Worm (Caenorhabditis elegans) whole organism, young adult: ENCODE measurements around the gene D2023.3.
A peak's percentile ranks its signal among the peaks of the same experiment; 100 is the strongest.

ENCODE experiments used
- B0019.2 ChIP-seq: fragments of 200-800 bp; sonication (Bioruptor generic); conservative IDR thresholded peaks from 2 replicates; pipeline ENCODE4 v1.3.6; 2022; ENCODE audit warnings: missing genetic modification reagents, missing genetic modification characterization, missing compliant biosample characterization
- B0336.3 ChIP-seq: fragments of 200-800 bp; sonication (Bioruptor generic); IDR thresholded peaks from 2 replicates; pipeline ENCODE4 v1.3.6; 2022; ENCODE audit warnings: missing genetic modification characterization, missing compliant biosample characterization
- ceh-58 ChIP-seq: fragments of 200-800 bp; sonication (Bioruptor generic); IDR thresholded peaks from 2 replicates; pipeline ENCODE4 v1.3.6; 2022; ENCODE audit warnings: missing genetic modification characterization, missing compliant biosample characterization
- egrh-3 ChIP-seq: fragments of 200-800 bp; sonication (Bioruptor generic); IDR thresholded peaks from 2 replicates; pipeline ENCODE4 v1.3.6; 2022; ENCODE audit warnings: missing genetic modification reagents, missing genetic modification characterization, missing compliant biosample characterization
- ets-4 ChIP-seq: fragments of 200-800 bp; sonication (Bioruptor generic); optimal IDR thresholded peaks from 2 replicates; lab custom pipeline; 2018; ENCODE audit warnings: mild to moderate bottlenecking, missing genetic modification characterization, missing compliant biosample characterization
- him-1 ChIP-seq: sonication (generic microtip); optimal IDR thresholded peaks from 2 replicates; lab custom pipeline; 2016; ENCODE audit warnings: missing genotype, missing genetic modification reagents, missing genetic modification characterization, missing compliant biosample characterization
- lin-26 ChIP-seq: fragments of 200-800 bp; sonication (Bioruptor generic); IDR thresholded peaks from 2 replicates; pipeline ENCODE4 v1.3.6; 2022; ENCODE audit warnings: missing genetic modification reagents, missing genetic modification characterization, missing compliant biosample characterization
- lir-1 ChIP-seq: fragments of 200-800 bp; sonication (Bioruptor generic); conservative IDR thresholded peaks from 2 replicates; pipeline ENCODE4 v1.3.6; 2022; ENCODE audit warnings: missing genetic modification reagents, missing genetic modification characterization, missing compliant biosample characterization
- nhr-27 ChIP-seq: fragments of 200-800 bp; sonication (Bioruptor generic); optimal IDR thresholded peaks from 2 replicates; lab custom pipeline; 2018; ENCODE audit warnings: mild to moderate bottlenecking, missing genetic modification characterization, moderate library complexity, missing compliant biosample characterization
- nhr-90 ChIP-seq: sonication (generic microtip); optimal IDR thresholded peaks from 2 replicates; lab custom pipeline; 2016; ENCODE audit warnings: missing genotype, mild to moderate bottlenecking, missing genetic modification characterization, missing compliant biosample characterization
- pha-4 ChIP-seq: fragments of 150-350 bp; sonication (generic microtip); optimal IDR thresholded peaks from 2 replicates; lab custom pipeline; 2014; ENCODE audit warnings: missing biosample characterization, missing genetic modification reagents, missing genetic modification characterization
- unc-62 ChIP-seq: fragments of 150-350 bp; optimal IDR thresholded peaks from 2 replicates; lab custom pipeline; 2014; ENCODE audit warnings: missing biosample characterization, missing genetic modification reagents, missing genetic modification characterization
- ztf-22 ChIP-seq: fragments of 200-800 bp; sonication (Bioruptor generic); optimal IDR thresholded peaks from 2 replicates; lab custom pipeline; 2018; ENCODE audit warnings: mild to moderate bottlenecking, missing genetic modification characterization, moderate library complexity, missing compliant biosample characterization
- ztf-26 ChIP-seq: sonication (generic microtip); optimal IDR thresholded peaks from 2 replicates; lab custom pipeline; 2017; ENCODE audit warnings: missing genetic modification characterization, missing compliant biosample characterization

DNA sequence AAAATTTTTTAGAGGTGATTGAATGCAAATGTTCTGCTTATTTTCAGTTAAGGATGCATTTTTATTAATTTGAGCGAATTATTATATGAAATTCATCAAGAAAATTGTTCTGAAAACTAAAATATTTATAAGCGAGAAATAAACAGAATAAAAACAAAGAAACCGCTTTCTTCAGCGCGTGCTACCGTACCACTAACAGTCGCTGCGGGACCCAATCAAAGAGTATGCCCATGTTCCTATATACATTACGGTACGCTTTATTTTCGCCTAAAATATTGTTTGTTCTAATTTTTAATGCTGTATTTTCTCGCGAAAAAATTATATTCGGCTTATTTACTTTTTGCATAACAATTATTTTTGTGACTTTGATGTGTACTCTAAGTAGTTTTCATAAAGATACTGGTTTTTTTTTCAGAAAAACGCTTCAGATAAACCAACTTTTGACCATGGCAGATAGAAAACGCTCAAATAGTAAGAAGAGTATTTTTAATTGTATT is 24.0 kb downstream of the D2023.3 start, which contains the start of gene F55A11.8:
- TF ChIP-seq B0019.2 (GFP tag; lab: Robert Waterston, UW) (no peak), ceh-58 (GFP tag; lab: Robert Waterston, UW) (no peak), nhr-90 (no peak), ztf-26 (no peak), lir-1 (no peak), ets-4 (GFP tag; lab: Kevin White, UChicago) (no peak), ztf-22 (GFP tag; lab: Kevin White, UChicago) (no peak), unc-62 (no peak), egrh-3 (GFP tag; lab: Robert Waterston, UW) (no peak), pha-4 (no peak), nhr-27 (tag; lab: Kevin White, UChicago) (no peak), B0336.3 (GFP tag; lab: Robert Waterston, UW) (no peak), him-1 (peak; percentile 50), lin-26 (GFP tag; lab: Robert Waterston, UW) (no peak)
